Fruit fly (Drosophila melanogaster): ENCODE measurements around the gene Rab9Db.

The Rab9Db gene

dm6 chrX:10599318-10599717 lies 23.7 kb downstream of the Rab9Db start:
- TF ChIP-seq CG11617 (GFP tag; optimal IDR thresholded peaks at IDR 0.05) (no peak), Crg-1 (GFP tag; optimal IDR thresholded peaks at IDR 0.05) (no peak), Mnt (GFP tag; optimal IDR thresholded peaks at IDR 0.05) (peak; percentile 2), toe (GFP tag; optimal IDR thresholded peaks at IDR 0.05) (no peak), tj (GFP tag; optimal IDR thresholded peaks at IDR 0.05) (no peak), ovo (GFP tag; optimal IDR thresholded peaks at IDR 0.05) (no peak), cic (GFP tag; optimal IDR thresholded peaks at IDR 0.05) (no peak)

- TF ChIP-seq bab1 (GFP tag; optimal IDR thresholded peaks at IDR 0.05) = peak; percentile 48
- TF ChIP-seq CG14711 (tag; optimal IDR thresholded peaks at IDR 0.05) = peak; percentile 8
- no peak for TF ChIP-seq Clk (GFP tag; optimal IDR thresholded peaks at IDR 0.05)
These were observed 27.2 kb downstream of the Rab9Db start, which contains the start of the genes Hmr and CG2124 for dm6 chrX:10595813-10596212. TSS of gene Hmr (minus strand) at chrX:10595855. TSS of gene CG2124 (plus strand) at chrX:10596122.

- TF ChIP-seq kay (GFP tag; ENCODE audit: borderline replicate concordance) = no peak
- no peak for TF ChIP-seq Clk (GFP tag; optimal IDR thresholded peaks at IDR 0.05)
- TF ChIP-seq toe (GFP tag; optimal IDR thresholded peaks at IDR 0.05) = no peak
- no peak for TF ChIP-seq pad (GFP tag; optimal IDR thresholded peaks at IDR 0.05)
These were observed 34.2 kb downstream of the Rab9Db start, which contains the start of gene Rab9D for dm6 chrX:10588789-10589188. TSS of gene Rab9D (plus strand) at chrX:10589089.

dm6 chrX:10587445-10587844 lies 35.6 kb downstream of the Rab9Db start:
- TF ChIP-seq bab1 (GFP tag; optimal IDR thresholded peaks at IDR 0.05) (peak; percentile 95), pad (GFP tag; optimal IDR thresholded peaks at IDR 0.05) (peak; percentile 7), CG14711 (tag; optimal IDR thresholded peaks at IDR 0.05) (peak; percentile 63), CG7101 (tag; optimal IDR thresholded peaks at IDR 0.05) (peak; percentile 24), Hr96 (GFP tag; optimal IDR thresholded peaks at IDR 0.05) (no peak), ovo (GFP tag; optimal IDR thresholded peaks at IDR 0.05) (no peak), CG33017 (tag; optimal IDR thresholded peaks at IDR 0.05) (no peak)

- TF ChIP-seq CG1620 (GFP tag; optimal IDR thresholded peaks at IDR 0.05) (no peak), CG7045 (GFP tag; optimal IDR thresholded peaks at IDR 0.05) (no peak), toe (GFP tag; optimal IDR thresholded peaks at IDR 0.05) (no peak), tj (GFP tag; optimal IDR thresholded peaks at IDR 0.05) (peak; percentile 96), CG11617 (GFP tag; optimal IDR thresholded peaks at IDR 0.05) (no peak)
These were observed 36.9 kb downstream of the Rab9Db start for dm6 chrX:10586173-10586572.

- TF ChIP-seq toe (GFP tag; optimal IDR thresholded peaks at IDR 0.05) (no peak), CG33017 (tag; optimal IDR thresholded peaks at IDR 0.05) (no peak), Mnt (GFP tag; optimal IDR thresholded peaks at IDR 0.05) (peak; percentile 43), pad (GFP tag; optimal IDR thresholded peaks at IDR 0.05) (peak; percentile 88), kay (GFP tag; ENCODE audit: borderline replicate concordance) (peak; percentile 78), ovo (GFP tag; optimal IDR thresholded peaks at IDR 0.05) (peak; percentile 43), Hr96 (GFP tag; optimal IDR thresholded peaks at IDR 0.05) (peak; percentile 36), CG7045 (GFP tag; optimal IDR thresholded peaks at IDR 0.05) (no peak), cic (GFP tag; optimal IDR thresholded peaks at IDR 0.05) (peak; percentile 43), tj (GFP tag; optimal IDR thresholded peaks at IDR 0.05) (peak; percentile 68), bab1 (GFP tag; optimal IDR thresholded peaks at IDR 0.05) (peak; percentile 32), CG7101 (tag; optimal IDR thresholded peaks at IDR 0.05) (no peak)
These were observed 37.8 kb downstream of the Rab9Db start, which contains the start of gene spri for dm6 chrX:10585158-10585634. TSS of gene spri (minus strand) at chrX:10585422.

dm6 chrX:10584461-10584860 lies 38.6 kb downstream of the Rab9Db start:
- peak; percentile 75 for TF ChIP-seq bab1 (GFP tag; optimal IDR thresholded peaks at IDR 0.05)
- no peak for TF ChIP-seq CG11617 (GFP tag; optimal IDR thresholded peaks at IDR 0.05)
- TF ChIP-seq ovo (GFP tag; optimal IDR thresholded peaks at IDR 0.05) = no peak
- no peak for TF ChIP-seq Mnt (GFP tag; optimal IDR thresholded peaks at IDR 0.05)
- TF ChIP-seq CG7101 (tag; optimal IDR thresholded peaks at IDR 0.05) = no peak
- no peak for TF ChIP-seq cic (GFP tag; optimal IDR thresholded peaks at IDR 0.05)
- no peak for TF ChIP-seq toe (GFP tag; optimal IDR thresholded peaks at IDR 0.05)

- TF ChIP-seq CG12768 (GFP tag; optimal IDR thresholded peaks at IDR 0.05) (no peak), pad (GFP tag; optimal IDR thresholded peaks at IDR 0.05) (no peak), Clk (GFP tag; optimal IDR thresholded peaks at IDR 0.05) (no peak), CG11617 (GFP tag; optimal IDR thresholded peaks at IDR 0.05) (no peak), cnc (optimal IDR thresholded peaks at IDR 0.05) (no peak), CG33017 (tag; optimal IDR thresholded peaks at IDR 0.05) (no peak), CG1620 (GFP tag; optimal IDR thresholded peaks at IDR 0.05) (no peak), CG5204 (GFP tag; optimal IDR thresholded peaks at IDR 0.05) (no peak), CG7101 (tag; optimal IDR thresholded peaks at IDR 0.05) (no peak)
These were observed 41.0 kb downstream of the Rab9Db start for dm6 chrX:10582064-10582463.
